Worm (Caenorhabditis elegans) whole organism, young adult: Measurements from ENCODE around the gene pals-18.
"Not testable (repeated sequence)": the region's sequence is repeated elsewhere in the genome, so short reads cannot be mapped to it uniquely, and the experiment has no call there.

Source experiments
- Y53G8AR.9 ChIP-seq: fragments of 200-800 bp; sonication (Bioruptor generic); conservative IDR thresholded peaks from 2 replicates; pipeline ENCODE4 v1.3.6; 2022; ENCODE audit warnings: missing genetic modification reagents, missing genetic modification characterization, missing compliant biosample characterization
- ama-1 ChIP-seq, 3 experiments: fragments of 150-350 bp in 1 of 3; sonication (generic microtip) in 2 of 3; optimal IDR thresholded peaks; 2 replicates each; lab custom pipeline; 2014 to 2018; ENCODE audit warnings: missing biosample characterization in 2 of 3, missing genetic modification characterization in 2 of 3, missing genetic modification reagents in 2 of 3
- bed-2 ChIP-seq: fragments of 200-800 bp; sonication (Bioruptor generic); IDR thresholded peaks from 2 replicates; pipeline ENCODE4 v1.3.6; 2022; ENCODE audit warnings: missing genetic modification reagents, missing genetic modification characterization, missing compliant biosample characterization
- ccch-3 ChIP-seq: fragments of 200-800 bp; sonication (Bioruptor generic); optimal IDR thresholded peaks from 2 replicates; lab custom pipeline; 2018; ENCODE audit warnings: mild to moderate bottlenecking, missing genetic modification characterization, missing compliant biosample characterization
- ekl-4 ChIP-seq: fragments of 200-800 bp; sonication (Bioruptor generic); IDR thresholded peaks from 2 replicates; pipeline ENCODE4 v1.3.6; 2022; ENCODE audit warnings: missing genetic modification reagents, missing genetic modification characterization, missing compliant biosample characterization
- lin-35 ChIP-seq, 3 experiments: fragments of 150-350 bp in 2 of 3; sonication (generic microtip) in 1 of 3; optimal IDR thresholded peaks; 2 replicates each; lab custom pipeline; 2014 to 2018; ENCODE audit warnings: missing biosample characterization in 3 of 3, missing genetic modification characterization in 3 of 3, missing genetic modification reagents in 3 of 3
- lin-40 ChIP-seq: sonication (generic microtip); optimal IDR thresholded peaks from 2 replicates; lab custom pipeline; 2016; ENCODE audit warnings: missing genetic modification characterization, mild to moderate bottlenecking, missing compliant biosample characterization, missing genotype, missing genetic modification reagents
- mcd-1 ChIP-seq: fragments of 200-800 bp; sonication (Bioruptor generic); IDR thresholded peaks from 2 replicates; pipeline ENCODE4 v1.3.6; 2022; ENCODE audit warnings: missing genetic modification reagents, missing genetic modification characterization, missing compliant biosample characterization
- sea-2 ChIP-seq: fragments of 200-800 bp; sonication (Bioruptor generic); IDR thresholded peaks from 2 replicates; pipeline ENCODE4 v1.3.6; 2022; ENCODE audit warnings: missing genetic modification characterization, missing compliant biosample characterization
- tbx-9 ChIP-seq: sonication (generic microtip); optimal IDR thresholded peaks from 2 replicates; lab custom pipeline; 2016; ENCODE audit warnings: borderline replicate concordance, missing genetic modification characterization, inconsistent platforms, missing compliant biosample characterization
- unc-130 ChIP-seq: sonication (generic microtip); optimal IDR thresholded peaks from 2 replicates; lab custom pipeline; 2016; ENCODE audit warnings: missing genetic modification reagents, missing genetic modification characterization, missing compliant biosample characterization
- ztf-18 ChIP-seq: sonication (generic microtip); optimal IDR thresholded peaks from 2 replicates; lab custom pipeline; 2016; ENCODE audit warnings: missing genotype, mild to moderate bottlenecking, missing genetic modification characterization, missing compliant biosample characterization

- TF ChIP-seq Y53G8AR.9 (GFP tag; lab: Robert Waterston, UW); ztf-18 (tag; lab: Kevin White, UChicago); ama-1 (optimal IDR thresholded peaks at IDR 0.05; lab: Kevin White, UChicago); ama-1 (GFP tag; optimal IDR thresholded peaks at IDR 0.05; lab: Kevin White, UChicago); bed-2; unc-130 (GFP tag; lab: Kevin White, UChicago); lin-40 (tag; lab: Kevin White, UChicago); lin-35 (GFP tag; optimal IDR thresholded peaks at IDR 0.05; lab: Kevin White, UChicago); tbx-9; sea-2 (GFP tag; lab: Robert Waterston, UW); mcd-1 (GFP tag; lab: Robert Waterston, UW); ccch-3 (GFP tag; lab: Kevin White, UChicago); ekl-4: not testable (repeated sequence)
Observed at ce11 chrIII:1377903-1378302, 25.3 kb upstream of the pals-18 start, which contains the start of gene pals-40.
